Fruit fly (Drosophila melanogaster): Measurements from ENCODE around the gene Srp54.

Srp54 gene

dm6 chr2L:9938631-9939256 is 26.0 kb downstream of the Srp54 start, which contains the start of the genes Datp and CG4619 (continued):
- no peak for TF ChIP-seq tup (GFP tag; optimal IDR thresholded peaks at IDR 0.05)
- TF ChIP-seq CG11695 (GFP tag; IDR thresholded peaks at IDR 0.05), result no peak
- TF ChIP-seq MTF-1 (GFP tag; optimal IDR thresholded peaks at IDR 0.05; ENCODE audit: borderline replicate concordance), result no peak
- TF ChIP-seq wdn (GFP tag; IDR thresholded peaks at IDR 0.05), result 0 out of 2 replicates have a peak, but pooled peaks have one; percentile 20
- no peak for TF ChIP-seq CG13296 (GFP tag; optimal IDR thresholded peaks at IDR 0.05)
- TF ChIP-seq CG32532 (GFP tag; IDR thresholded peaks at IDR 0.05), result no peak
- peak; percentile 51 for TF ChIP-seq Ets97D (GFP tag; optimal IDR thresholded peaks at IDR 0.05)
- TF ChIP-seq CG14667 (GFP tag; IDR thresholded peaks at IDR 0.05), result no peak
- TF ChIP-seq wor (GFP tag; IDR thresholded peaks at IDR 0.05), result no peak
- TF ChIP-seq ATbp (GFP tag; optimal IDR thresholded peaks at IDR 0.05), result no peak
- TF ChIP-seq tna (GFP tag; IDR thresholded peaks at IDR 0.05; ENCODE audit: partially characterized antibody), result no peak
- no peak for TF ChIP-seq hb (GFP tag; IDR thresholded peaks at IDR 0.05; ENCODE audit: partially characterized antibody)
- TF ChIP-seq da (GFP tag; optimal IDR thresholded peaks at IDR 0.05), result peak; percentile 49
- TF ChIP-seq CG14860 (GFP tag; IDR thresholded peaks at IDR 0.05; ENCODE audit: partially characterized antibody), result 0 out of 3 replicates have a peak, but pooled peaks have one; percentile 7
- no peak for TF ChIP-seq grau (tag; optimal IDR thresholded peaks at IDR 0.05)
- no peak for TF ChIP-seq aop (GFP tag; IDR thresholded peaks at IDR 0.05)
- no peak for TF ChIP-seq sc (optimal IDR thresholded peaks at IDR 0.05)
- no peak for TF ChIP-seq sc (GFP tag; optimal IDR thresholded peaks at IDR 0.05)
- TF ChIP-seq CG8944 (GFP tag; optimal IDR thresholded peaks at IDR 0.05), result peak; percentile 58
- TF ChIP-seq CG12659 (GFP tag; optimal IDR thresholded peaks at IDR 0.05), result peak; percentile 44
- peak; percentile 17 for TF ChIP-seq CG5245 (GFP tag; optimal IDR thresholded peaks at IDR 0.05)
- peak; percentile 39 for TF ChIP-seq phol (tag; optimal IDR thresholded peaks at IDR 0.05)
- peak; percentile 7 for TF ChIP-seq HHEX (GFP tag; optimal IDR thresholded peaks at IDR 0.05)
- peak; percentile 46 for TF ChIP-seq ind (GFP tag; optimal IDR thresholded peaks at IDR 0.05)
- TF ChIP-seq CG15479 (GFP tag; optimal IDR thresholded peaks at IDR 0.05), result no peak
- peak; percentile 29 for TF ChIP-seq CG2116 (GFP tag; optimal IDR thresholded peaks at IDR 0.05)
- TF ChIP-seq luna (GFP tag; optimal IDR thresholded peaks at IDR 0.05), result no peak
- TF ChIP-seq pb (GFP tag; optimal IDR thresholded peaks at IDR 0.05), result no peak
- TF ChIP-seq Myb (GFP tag; optimal IDR thresholded peaks at IDR 0.05), result peak; percentile 80
- no peak for TF ChIP-seq CG12744 (GFP tag; optimal IDR thresholded peaks at IDR 0.05)
- TF ChIP-seq ham (GFP tag; IDR thresholded peaks at IDR 0.05), result no peak
- TF ChIP-seq repo (GFP tag; optimal IDR thresholded peaks at IDR 0.05), result peak; percentile 16
- no peak for TF ChIP-seq Oli (tag; optimal IDR thresholded peaks at IDR 0.05)
- no peak for TF ChIP-seq CG42726 (GFP tag; IDR thresholded peaks at IDR 0.05; ENCODE audit: partially characterized antibody)
- no peak for TF ChIP-seq onecut (GFP tag; IDR thresholded peaks at IDR 0.05)
- TF ChIP-seq bowl (GFP tag; IDR thresholded peaks at IDR 0.05), result no peak
- peak; percentile 76 for TF ChIP-seq sens (GFP tag)
- no peak for TF ChIP-seq Mrtf (GFP tag; IDR thresholded peaks at IDR 0.05)
- TF ChIP-seq ara (GFP tag; IDR thresholded peaks at IDR 0.05), result no peak
- TF ChIP-seq TFAM (GFP tag; optimal IDR thresholded peaks at IDR 0.05), result no peak
- peak; percentile 64 for TF ChIP-seq CG33213 (GFP tag; optimal IDR thresholded peaks at IDR 0.05)
- TF ChIP-seq Bgb (GFP tag; IDR thresholded peaks at IDR 0.05; ENCODE audit: partially characterized antibody), result peak; percentile 8; the same call in 1 of the 2 replicates
- TF ChIP-seq Trl (optimal IDR thresholded peaks at IDR 0.05), result peak in 1 of 2 experiments; percentile 15
- peak; percentile 64 for TF ChIP-seq Trl (GFP tag; optimal IDR thresholded peaks at IDR 0.05)
- peak; percentile 54 for TF ChIP-seq caup (GFP tag; optimal IDR thresholded peaks at IDR 0.05; ENCODE audit: severe bottlenecking)
- peak; percentile 51 for TF ChIP-seq lilli (GFP tag; optimal IDR thresholded peaks at IDR 0.05)
- no peak for TF ChIP-seq yki (optimal IDR thresholded peaks at IDR 0.05)
- peak; percentile 50 for TF ChIP-seq Dad (GFP tag; optimal IDR thresholded peaks at IDR 0.05)
- TF ChIP-seq CG30403 (GFP tag; optimal IDR thresholded peaks at IDR 0.05), result no peak
- TF ChIP-seq Xrp1 (GFP tag; IDR thresholded peaks at IDR 0.05), result peak; percentile 31; the same call in 1 of the 2 replicates
- TF ChIP-seq org-1 (GFP tag; optimal IDR thresholded peaks at IDR 0.05), result no peak

Measured in whole organism, embryonic.